Worm (Caenorhabditis elegans): ENCODE measurements around the gene T16G1.13.

The T16G1.13 gene

DNA sequence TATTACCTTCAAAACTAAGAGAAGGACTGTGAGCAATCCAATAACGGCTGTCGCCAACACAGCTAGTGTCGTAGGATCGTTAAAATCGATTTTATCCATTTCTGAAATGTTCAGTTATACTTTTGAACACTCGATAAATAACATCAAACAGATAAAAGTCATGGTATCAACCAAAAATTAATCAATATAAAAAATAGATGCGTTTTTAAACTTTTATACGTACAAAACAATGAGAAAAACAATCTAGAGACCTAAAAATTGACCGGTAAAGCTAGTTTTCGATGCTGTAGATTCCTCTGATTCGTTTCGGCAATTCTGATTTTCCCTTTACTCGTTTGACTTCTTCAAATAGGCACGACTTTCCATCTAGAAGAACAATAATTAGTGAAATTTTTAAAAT is 17.4 kb downstream of the T16G1.13 start, which contains the start of gene R186.3:
R186.3 (minus strand) TSS at position 101 of the 400 bp plus-strand sequence.
- TF ChIP-seq ztf-23 (GFP tag; IDR thresholded peaks at IDR 0.05) (no peak), T22C8.4 (GFP tag; IDR thresholded peaks at IDR 0.05) (no peak), flt-1 (GFP tag; IDR thresholded peaks at IDR 0.05) (no peak), ztf-29 (GFP tag; IDR thresholded peaks at IDR 0.05) (no peak), cog-1 (tag; optimal IDR thresholded peaks at IDR 0.05) (no peak), tab-1 (GFP tag; IDR thresholded peaks at IDR 0.05) (no peak), klf-2 (GFP tag; conservative IDR thresholded peaks at IDR 0.05) (no peak), med-1 (GFP tag; optimal IDR thresholded peaks at IDR 0.05; ENCODE audit: insufficient read depth) (no peak), ref-1 (GFP tag; conservative IDR thresholded peaks at IDR 0.05) (no peak)

ce11 chrV:12967925-12968327 is 18.2 kb downstream of the T16G1.13 start, which contains the start of gene R186.8:
R186.8 (minus strand) TSS chrV:12967982.
- TF ChIP-seq cog-1 (tag; optimal IDR thresholded peaks at IDR 0.05), result peak; percentile 52

DNA sequence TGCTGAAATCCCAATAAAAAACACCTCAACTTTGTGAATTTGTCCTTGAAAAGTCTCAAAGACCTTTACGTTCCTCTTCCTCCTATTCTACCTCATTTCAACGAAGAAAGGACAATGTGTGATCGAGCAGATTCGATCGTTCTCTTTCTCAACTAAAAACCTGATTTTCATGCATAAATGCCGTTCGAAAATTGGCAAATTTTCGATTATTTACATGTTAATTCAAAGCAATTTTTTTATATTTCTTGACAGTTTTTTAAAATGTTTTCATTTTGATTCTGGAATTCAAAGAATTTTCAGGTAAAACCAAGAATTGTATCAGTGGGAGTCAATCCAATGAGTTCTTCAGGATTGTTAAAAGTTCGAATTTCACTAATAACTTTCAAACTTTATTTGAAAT is 18.8 kb downstream of the T16G1.13 start, which contains the start of gene lin-46:
lin-46 (plus strand) TSS at position 301 of the 400 bp plus-strand sequence.
- TF ChIP-seq flt-1 (GFP tag; IDR thresholded peaks at IDR 0.05) (no peak), ztf-29 (GFP tag; IDR thresholded peaks at IDR 0.05) (no peak), T22C8.4 (GFP tag; IDR thresholded peaks at IDR 0.05) (no peak), ref-1 (GFP tag; conservative IDR thresholded peaks at IDR 0.05) (no peak), tab-1 (GFP tag; IDR thresholded peaks at IDR 0.05) (no peak), ztf-23 (GFP tag; IDR thresholded peaks at IDR 0.05) (no peak), med-1 (GFP tag; optimal IDR thresholded peaks at IDR 0.05; ENCODE audit: insufficient read depth) (no peak), klf-2 (GFP tag; conservative IDR thresholded peaks at IDR 0.05) (no peak), cog-1 (tag; optimal IDR thresholded peaks at IDR 0.05) (no peak)

- TF ChIP-seq T22C8.4 (GFP tag; IDR thresholded peaks at IDR 0.05), result no peak
These were observed 21.0 kb downstream of the T16G1.13 start, which contains the start of gene pnn-1 for ce11 chrV:12970575-12971160. pnn-1 (plus strand) TSS chrV:12971110.

DNA sequence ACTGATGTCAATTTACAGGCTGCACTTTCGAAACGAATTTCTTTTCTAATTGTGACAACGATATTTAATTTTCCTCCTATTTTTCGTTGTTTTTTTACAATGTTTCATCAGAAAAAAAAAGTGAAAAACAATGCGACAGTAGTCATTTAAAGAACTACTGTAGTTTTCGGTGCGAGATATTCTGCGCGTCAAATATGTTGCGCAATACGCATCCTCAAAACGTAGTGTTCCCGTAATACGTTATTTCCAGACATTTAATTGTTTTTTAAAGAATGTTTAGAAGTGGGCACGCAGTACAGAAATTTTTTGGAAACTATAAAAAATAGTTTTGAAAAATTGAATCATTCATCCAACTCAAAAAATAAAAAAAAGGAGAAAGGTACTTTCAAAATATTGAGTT is 24.3 kb downstream of the T16G1.13 start:
- TF ChIP-seq ref-1 (GFP tag; conservative IDR thresholded peaks at IDR 0.05), result no peak
- TF ChIP-seq flt-1 (GFP tag; IDR thresholded peaks at IDR 0.05), result no peak
- TF ChIP-seq tab-1 (GFP tag; IDR thresholded peaks at IDR 0.05), result no peak
- no peak for TF ChIP-seq T22C8.4 (GFP tag; IDR thresholded peaks at IDR 0.05)
- TF ChIP-seq ztf-23 (GFP tag; IDR thresholded peaks at IDR 0.05), result no peak
- no peak for TF ChIP-seq klf-2 (GFP tag; conservative IDR thresholded peaks at IDR 0.05)
- no peak for TF ChIP-seq ztf-29 (GFP tag; IDR thresholded peaks at IDR 0.05)
- TF ChIP-seq med-1 (GFP tag; optimal IDR thresholded peaks at IDR 0.05; ENCODE audit: insufficient read depth), result no peak
- TF ChIP-seq cog-1 (tag; optimal IDR thresholded peaks at IDR 0.05), result no peak

DNA sequence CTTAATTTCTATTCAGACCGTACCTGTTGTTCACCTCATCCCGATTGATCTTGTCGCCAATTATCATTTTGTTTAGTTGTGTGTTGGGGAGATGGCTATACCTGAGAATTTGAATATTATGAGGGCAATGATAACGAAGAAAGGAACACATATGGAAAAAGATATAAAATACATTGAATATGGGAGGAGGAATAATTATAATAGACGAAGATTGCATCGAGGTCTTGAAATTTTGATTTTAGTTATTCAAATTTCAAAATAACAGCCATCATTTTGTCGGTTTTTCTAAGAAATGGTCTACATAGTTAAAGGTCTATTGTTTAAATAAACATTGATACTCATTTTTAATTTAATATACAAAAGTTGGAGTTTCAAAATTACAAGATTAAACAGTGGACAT is 37.4 kb downstream of the T16G1.13 start, which contains the start of gene shw-3:
shw-3 (minus strand) TSS at position 101 of the 400 bp plus-strand sequence.
- TF ChIP-seq ref-1 (GFP tag; conservative IDR thresholded peaks at IDR 0.05), result no peak
- TF ChIP-seq cog-1 (tag; optimal IDR thresholded peaks at IDR 0.05), result no peak
- no peak for TF ChIP-seq ztf-23 (GFP tag; IDR thresholded peaks at IDR 0.05)
- no peak for TF ChIP-seq T22C8.4 (GFP tag; IDR thresholded peaks at IDR 0.05)
- TF ChIP-seq med-1 (GFP tag; optimal IDR thresholded peaks at IDR 0.05; ENCODE audit: insufficient read depth), result no peak
- TF ChIP-seq flt-1 (GFP tag; IDR thresholded peaks at IDR 0.05), result no peak

ce11 chrV:12988256-12988655 is 38.5 kb downstream of the T16G1.13 start, which contains the start of gene F15B9.8:
F15B9.8 (plus strand) TSS chrV:12988556.
- TF ChIP-seq ztf-23 (GFP tag; IDR thresholded peaks at IDR 0.05) (no peak), T22C8.4 (GFP tag; IDR thresholded peaks at IDR 0.05) (no peak), flt-1 (GFP tag; IDR thresholded peaks at IDR 0.05) (no peak), med-1 (GFP tag; optimal IDR thresholded peaks at IDR 0.05; ENCODE audit: insufficient read depth) (no peak), klf-2 (GFP tag; conservative IDR thresholded peaks at IDR 0.05) (no peak), ztf-29 (GFP tag; IDR thresholded peaks at IDR 0.05) (no peak), tab-1 (GFP tag; IDR thresholded peaks at IDR 0.05) (no peak)

ce11 chrV:12992891-12993290 is 43.2 kb downstream of the T16G1.13 start, which contains the start of the genes F15B9.11 and dsl-7:
F15B9.11 (minus strand) TSS chrV:12992895.
dsl-7 (plus strand) TSS chrV:12993150.
- TF ChIP-seq T22C8.4 (GFP tag; IDR thresholded peaks at IDR 0.05), result no peak
- TF ChIP-seq flt-1 (GFP tag; IDR thresholded peaks at IDR 0.05), result no peak
- no peak for TF ChIP-seq tab-1 (GFP tag; IDR thresholded peaks at IDR 0.05)
- no peak for TF ChIP-seq klf-2 (GFP tag; conservative IDR thresholded peaks at IDR 0.05)
- no peak for TF ChIP-seq ref-1 (GFP tag; conservative IDR thresholded peaks at IDR 0.05)
- no peak for TF ChIP-seq cog-1 (tag; optimal IDR thresholded peaks at IDR 0.05)
- TF ChIP-seq ztf-29 (GFP tag; IDR thresholded peaks at IDR 0.05), result no peak

DNA sequence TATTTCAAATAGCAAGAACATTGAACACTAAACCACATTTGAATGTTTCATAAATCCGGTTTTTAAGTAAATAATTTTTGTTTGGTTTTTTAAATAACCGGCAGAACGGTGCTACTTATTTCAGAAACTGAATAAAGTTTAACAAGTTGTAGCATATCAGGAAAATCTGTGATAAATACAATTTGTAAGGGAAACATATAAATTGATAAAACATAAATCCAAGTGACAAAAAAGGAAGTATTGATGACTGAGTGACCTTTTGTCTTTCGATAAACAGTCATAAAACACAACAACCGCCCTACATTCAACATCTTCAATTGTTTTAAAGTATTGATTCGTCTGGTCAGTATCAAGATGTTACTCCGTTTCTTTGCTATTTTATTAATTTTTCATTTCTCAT is 45.6 kb downstream of the T16G1.13 start, which contains the start of gene far-5:
far-5 (plus strand) TSS at position 301 of the 400 bp plus-strand sequence.
- TF ChIP-seq ref-1 (GFP tag; conservative IDR thresholded peaks at IDR 0.05), result no peak
- no peak for TF ChIP-seq cog-1 (tag; optimal IDR thresholded peaks at IDR 0.05)
- no peak for TF ChIP-seq tab-1 (GFP tag; IDR thresholded peaks at IDR 0.05)
- no peak for TF ChIP-seq ztf-23 (GFP tag; IDR thresholded peaks at IDR 0.05)
- no peak for TF ChIP-seq flt-1 (GFP tag; IDR thresholded peaks at IDR 0.05)
- TF ChIP-seq klf-2 (GFP tag; conservative IDR thresholded peaks at IDR 0.05), result no peak
- TF ChIP-seq T22C8.4 (GFP tag; IDR thresholded peaks at IDR 0.05), result no peak
- TF ChIP-seq med-1 (GFP tag; optimal IDR thresholded peaks at IDR 0.05; ENCODE audit: insufficient read depth), result no peak
- TF ChIP-seq ztf-29 (GFP tag; IDR thresholded peaks at IDR 0.05), result no peak

DNA sequence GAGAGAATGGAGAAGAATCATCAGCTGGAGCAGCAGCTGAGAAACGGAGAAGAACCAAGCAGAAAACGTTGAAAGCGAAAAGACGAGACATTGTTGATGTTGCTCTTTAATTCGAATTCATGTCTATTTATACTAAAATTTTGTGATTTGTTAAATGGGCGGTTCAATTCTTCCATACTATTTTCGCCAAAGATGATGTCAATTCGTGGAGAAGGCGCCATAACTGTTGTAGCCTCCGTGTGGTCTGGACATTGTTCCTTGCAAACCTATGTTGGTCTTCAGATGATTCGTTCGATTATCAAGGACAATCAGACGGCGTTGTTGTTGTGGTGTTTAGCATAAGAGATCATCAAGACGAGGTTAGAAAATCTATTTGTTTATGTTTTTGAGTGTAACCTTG is 47.7 kb downstream of the T16G1.13 start, which contains the start of gene far-3:
far-3 (minus strand) TSS at position 101 of the 400 bp plus-strand sequence.
- TF ChIP-seq cog-1 (tag; optimal IDR thresholded peaks at IDR 0.05), result no peak
- TF ChIP-seq tab-1 (GFP tag; IDR thresholded peaks at IDR 0.05), result no peak

All from whole organism, midembryonic.